Worm (Caenorhabditis elegans): ENCODE data around the gene fbxa-25.

DNA sequence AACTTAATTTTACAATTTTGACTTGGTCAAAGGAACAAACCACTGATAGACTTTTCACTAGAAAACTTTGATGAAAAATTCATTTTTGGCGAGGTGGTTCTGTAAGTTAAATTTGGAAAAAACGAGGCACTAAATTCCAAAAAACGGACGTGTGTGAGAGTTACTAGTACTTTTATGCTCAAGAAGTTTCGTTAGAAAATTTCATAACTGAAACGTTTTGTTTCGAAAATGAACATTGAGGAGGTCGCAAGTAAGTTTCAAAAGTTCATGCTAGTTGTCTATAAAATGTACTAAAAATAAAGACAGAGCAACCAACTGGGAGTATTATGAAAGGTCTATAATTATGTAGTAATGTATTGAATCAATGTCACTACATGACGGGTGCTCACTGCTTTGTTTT, 42.5 kb upstream of the fbxa-25 start, which contains the start of gene pals-17:
- TF ChIP-seq C17E4.6 (GFP tag; IDR thresholded peaks at IDR 0.05) (no peak), hsf-1 (GFP tag; IDR thresholded peaks at IDR 0.05) (no peak), bed-1 (GFP tag; IDR thresholded peaks at IDR 0.05) (no peak)
